Worm (Caenorhabditis elegans) whole organism, young adult: Measurements from ENCODE around the gene cng-1.

Experiments
- B0035.1 ChIP-seq: sonication (generic microtip); optimal IDR thresholded peaks from 2 replicates; lab custom pipeline; 2016; ENCODE audit warnings: missing genetic modification characterization, mild to moderate bottlenecking, missing compliant biosample characterization, missing genotype, missing genetic modification reagents
- F23B12.7 ChIP-seq: sonication (generic microtip); optimal IDR thresholded peaks from 2 replicates; lab custom pipeline; 2017; ENCODE audit warnings: missing genetic modification characterization, mild to moderate bottlenecking, missing compliant biosample characterization, antibody characterized with exemption, moderate library complexity; ENCODE audit not compliant: insufficient read depth
- F33H1.4 ChIP-seq: fragments of 200-800 bp; sonication (Bioruptor generic); IDR thresholded peaks from 2 replicates; pipeline ENCODE4 v1.3.6; 2022; ENCODE audit warnings: missing genetic modification reagents, missing genetic modification characterization, missing compliant biosample characterization
- F52B5.7 ChIP-seq: sonication (generic microtip); optimal IDR thresholded peaks from 2 replicates; lab custom pipeline; 2016; ENCODE audit warnings: mild to moderate bottlenecking, missing genetic modification characterization, missing compliant biosample characterization
- F57A8.1 ChIP-seq: fragments of 200-800 bp; sonication (Bioruptor generic); optimal IDR thresholded peaks from 2 replicates; lab custom pipeline; 2018; ENCODE audit warnings: mild to moderate bottlenecking, missing genetic modification characterization, moderate library complexity, missing compliant biosample characterization
- Y56A3A.18 ChIP-seq: fragments of 200-800 bp; sonication (Bioruptor generic); IDR thresholded peaks from 2 replicates; pipeline ENCODE4 v1.3.6; 2022; ENCODE audit warnings: missing genetic modification reagents, missing genetic modification characterization, missing compliant biosample characterization
- Y79H2A.3 ChIP-seq: fragments of 200-800 bp; sonication (Bioruptor generic); conservative IDR thresholded peaks from 2 replicates; pipeline ENCODE4 v1.3.6; 2022; ENCODE audit warnings: missing genetic modification reagents, missing genetic modification characterization, missing compliant biosample characterization
- akir-1 ChIP-seq: fragments of 200-800 bp; sonication (Bioruptor generic); optimal IDR thresholded peaks from 2 replicates; lab custom pipeline; 2018; ENCODE audit warnings: mild to moderate bottlenecking, missing genetic modification characterization, moderate library complexity, missing compliant biosample characterization
- ama-1 ChIP-seq, 3 experiments: fragments of 150-350 bp in 1 of 3; sonication (generic microtip) in 2 of 3; optimal IDR thresholded peaks; 2 replicates each; lab custom pipeline; 2014 to 2018; ENCODE audit warnings: missing biosample characterization in 2 of 3, missing genetic modification characterization in 2 of 3, missing genetic modification reagents in 2 of 3
- aptf-3 ChIP-seq: fragments of 200-800 bp; sonication (Bioruptor generic); IDR thresholded peaks from 2 replicates; pipeline ENCODE4 v1.3.6; 2022; ENCODE audit warnings: missing genetic modification characterization, missing compliant biosample characterization
- attf-3 ChIP-seq: fragments of 200-800 bp; sonication (Bioruptor generic); conservative IDR thresholded peaks from 2 replicates; pipeline ENCODE4 v1.3.6; 2022; ENCODE audit warnings: missing genetic modification reagents, missing genetic modification characterization, missing compliant biosample characterization
- bed-1 ChIP-seq: fragments of 200-800 bp; sonication (Bioruptor generic); IDR thresholded peaks from 2 replicates; pipeline ENCODE4 v1.3.6; 2022; ENCODE audit warnings: missing genetic modification reagents, missing genetic modification characterization, missing compliant biosample characterization
- cebp-1 ChIP-seq, 2 experiments: fragments of 200-800 bp in 1 of 2; sonication (Bioruptor generic) in 1 of 2; sonication (generic microtip) in 1 of 2; IDR thresholded peaks in 1 of 2; optimal IDR thresholded peaks in 1 of 2; 2 replicates each; pipeline versions ENCODE4 v1.3.6 to Lab custom; 2017 to 2022; ENCODE audit warnings: missing compliant biosample characterization in 2 of 2, missing genetic modification characterization in 2 of 2, mild to moderate bottlenecking in 1 of 2, missing genetic modification reagents in 1 of 2, moderate library complexity in 1 of 2
- ceh-27 ChIP-seq: fragments of 200-800 bp; sonication (Bioruptor generic); optimal IDR thresholded peaks from 2 replicates; lab custom pipeline; 2018; ENCODE audit warnings: mild to moderate bottlenecking, missing genetic modification characterization, moderate library complexity, missing compliant biosample characterization
- ceh-79 ChIP-seq: sonication (generic microtip); optimal IDR thresholded peaks from 2 replicates; lab custom pipeline; 2017; ENCODE audit warnings: mild to moderate bottlenecking, missing genetic modification characterization, missing compliant biosample characterization
- chd-7 ChIP-seq: sonication (generic microtip); optimal IDR thresholded peaks from 2 replicates; lab custom pipeline; 2016; ENCODE audit warnings: mild to moderate bottlenecking, missing genetic modification characterization, moderate library complexity, missing compliant biosample characterization
- dpff-1 ChIP-seq: sonication (generic microtip); optimal IDR thresholded peaks from 2 replicates; lab custom pipeline; 2017; ENCODE audit warnings: mild to moderate bottlenecking, missing genetic modification characterization, missing compliant biosample characterization
- egl-44 ChIP-seq: fragments of 200-800 bp; sonication (Bioruptor generic); IDR thresholded peaks from 2 replicates; pipeline ENCODE4 v1.3.6; 2022; ENCODE audit warnings: missing genetic modification reagents, missing genetic modification characterization, missing compliant biosample characterization
- ets-4 ChIP-seq: fragments of 200-800 bp; sonication (Bioruptor generic); optimal IDR thresholded peaks from 2 replicates; lab custom pipeline; 2018; ENCODE audit warnings: mild to moderate bottlenecking, missing genetic modification characterization, missing compliant biosample characterization
- hlh-12 ChIP-seq: sonication (generic microtip); optimal IDR thresholded peaks from 2 replicates; lab custom pipeline; 2016; ENCODE audit warnings: missing genetic modification characterization, missing compliant biosample characterization
- hmg-1.2 ChIP-seq: fragments of 200-800 bp; sonication (Bioruptor generic); IDR thresholded peaks from 2 replicates; pipeline ENCODE4 v1.3.6; 2022; ENCODE audit warnings: missing genetic modification reagents, missing genetic modification characterization, missing compliant biosample characterization
- hrde-1 ChIP-seq: sonication (generic microtip); optimal IDR thresholded peaks from 2 replicates; lab custom pipeline; 2016; ENCODE audit warnings: missing genetic modification characterization, mild to moderate bottlenecking, missing compliant biosample characterization, moderate library complexity, missing genotype, missing genetic modification reagents, borderline replicate concordance
- lin-54 ChIP-seq: fragments of 200-800 bp; sonication (Bioruptor generic); optimal IDR thresholded peaks from 2 replicates; lab custom pipeline; 2018; ENCODE audit warnings: mild to moderate bottlenecking, missing genetic modification characterization, missing compliant biosample characterization
- lsl-1 ChIP-seq: fragments of 200-800 bp; sonication (Bioruptor generic); optimal IDR thresholded peaks from 2 replicates; lab custom pipeline; 2018; ENCODE audit warnings: mild to moderate bottlenecking, missing genetic modification characterization, moderate library complexity, missing compliant biosample characterization
- lsy-27 ChIP-seq: sonication (generic microtip); optimal IDR thresholded peaks from 2 replicates; lab custom pipeline; 2017; ENCODE audit warnings: missing genetic modification characterization, mild to moderate bottlenecking, missing compliant biosample characterization, antibody characterized with exemption, missing genotype, borderline replicate concordance; ENCODE audit not compliant: insufficient read depth
- madf-10 ChIP-seq: sonication (generic microtip); optimal IDR thresholded peaks from 2 replicates; lab custom pipeline; 2016; ENCODE audit warnings: mild to moderate bottlenecking, missing genetic modification characterization, missing compliant biosample characterization
- madf-3 ChIP-seq: fragments of 200-800 bp; sonication (Bioruptor generic); IDR thresholded peaks from 2 replicates; pipeline ENCODE4 v1.3.6; 2022; ENCODE audit warnings: missing genetic modification reagents, missing genetic modification characterization, missing compliant biosample characterization
- madf-6 ChIP-seq: fragments of 200-800 bp; sonication (Bioruptor generic); IDR thresholded peaks from 2 replicates; pipeline ENCODE4 v1.3.6; 2022; ENCODE audit warnings: missing genetic modification reagents, missing genetic modification characterization, missing compliant biosample characterization
- mel-28 ChIP-seq: sonication (generic microtip); optimal IDR thresholded peaks from 2 replicates; lab custom pipeline; 2016; ENCODE audit warnings: borderline replicate concordance, mild to moderate bottlenecking, missing genetic modification characterization, missing compliant biosample characterization
- mes-4 ChIP-seq: sonication (generic microtip); optimal IDR thresholded peaks from 2 replicates; lab custom pipeline; 2016; ENCODE audit warnings: missing genotype, missing genetic modification characterization, missing compliant biosample characterization
- nhr-120 ChIP-seq: fragments of 200-800 bp; sonication (Bioruptor generic); IDR thresholded peaks from 2 replicates; pipeline ENCODE4 v1.3.6; 2022; ENCODE audit warnings: missing genetic modification characterization, missing compliant biosample characterization
- nhr-179 ChIP-seq: sonication (generic microtip); optimal IDR thresholded peaks from 2 replicates; lab custom pipeline; 2016; ENCODE audit warnings: mild to moderate bottlenecking, missing genetic modification characterization, missing compliant biosample characterization
- nhr-90 ChIP-seq: sonication (generic microtip); optimal IDR thresholded peaks from 2 replicates; lab custom pipeline; 2016; ENCODE audit warnings: missing genotype, mild to moderate bottlenecking, missing genetic modification characterization, missing compliant biosample characterization
- pha-4 ChIP-seq: fragments of 150-350 bp; sonication (generic microtip); optimal IDR thresholded peaks from 2 replicates; lab custom pipeline; 2014; ENCODE audit warnings: missing biosample characterization, missing genetic modification reagents, missing genetic modification characterization
- repo-1 ChIP-seq: sonication (generic microtip); optimal IDR thresholded peaks from 2 replicates; lab custom pipeline; 2017; ENCODE audit warnings: mild to moderate bottlenecking, missing genetic modification characterization, missing compliant biosample characterization
- rpc-1 ChIP-seq, 2 experiments: fragments of 150-350 bp in 1 of 2; sonication (generic microtip) in 1 of 2; optimal IDR thresholded peaks; 2 replicates each; lab custom pipeline; 2014 to 2018; ENCODE audit warnings: missing biosample characterization in 1 of 2, missing genetic modification characterization in 1 of 2, missing genetic modification reagents in 1 of 2, missing genotype in 1 of 2
- sdz-38 ChIP-seq: sonication (generic microtip); optimal IDR thresholded peaks from 2 replicates; lab custom pipeline; 2016; ENCODE audit warnings: missing genotype, missing genetic modification characterization, missing compliant biosample characterization
- snpc-1.1 ChIP-seq: sonication (generic microtip); optimal IDR thresholded peaks from 2 replicates; lab custom pipeline; 2017; ENCODE audit warnings: missing genetic modification characterization, mild to moderate bottlenecking, missing compliant biosample characterization, antibody characterized with exemption, moderate library complexity, missing genotype, missing genetic modification reagents; ENCODE audit not compliant: insufficient read depth
- snpc-3.4 ChIP-seq: sonication (generic microtip); optimal IDR thresholded peaks from 2 replicates; lab custom pipeline; 2017; ENCODE audit warnings: missing genetic modification characterization, mild to moderate bottlenecking, missing compliant biosample characterization, antibody characterized with exemption, moderate library complexity, missing genotype, missing genetic modification reagents
- tbp1 ChIP-seq: fragments of 200-800 bp; sonication (Bioruptor generic); optimal IDR thresholded peaks from 2 replicates; lab custom pipeline; 2018; ENCODE audit warnings: mild to moderate bottlenecking, missing genetic modification characterization, missing compliant biosample characterization
- tlf-1 ChIP-seq: fragments of 200-800 bp; sonication (Bioruptor generic); optimal IDR thresholded peaks from 2 replicates; lab custom pipeline; 2018; ENCODE audit warnings: mild to moderate bottlenecking, missing genetic modification characterization, missing compliant biosample characterization
- unc-62 ChIP-seq: fragments of 150-350 bp; optimal IDR thresholded peaks from 2 replicates; lab custom pipeline; 2014; ENCODE audit warnings: missing biosample characterization, missing genetic modification reagents, missing genetic modification characterization
- ztf-22 ChIP-seq: fragments of 200-800 bp; sonication (Bioruptor generic); optimal IDR thresholded peaks from 2 replicates; lab custom pipeline; 2018; ENCODE audit warnings: mild to moderate bottlenecking, missing genetic modification characterization, moderate library complexity, missing compliant biosample characterization
- ztf-25 ChIP-seq: fragments of 200-800 bp; sonication (Bioruptor generic); IDR thresholded peaks from 2 replicates; pipeline ENCODE4 v1.3.6; 2022; ENCODE audit warnings: missing genetic modification reagents, missing genetic modification characterization, missing compliant biosample characterization
- ztf-26 ChIP-seq: sonication (generic microtip); optimal IDR thresholded peaks from 2 replicates; lab custom pipeline; 2017; ENCODE audit warnings: missing genetic modification characterization, missing compliant biosample characterization
- ztf-3 ChIP-seq: fragments of 200-800 bp; sonication (Bioruptor generic); optimal IDR thresholded peaks from 2 replicates; lab custom pipeline; 2018; ENCODE audit warnings: mild to moderate bottlenecking, missing genetic modification characterization, missing compliant biosample characterization
- ztf-6 ChIP-seq: fragments of 200-800 bp; sonication (Bioruptor generic); IDR thresholded peaks from 2 replicates; pipeline ENCODE4 v1.3.6; 2022; ENCODE audit warnings: missing genetic modification reagents, missing genetic modification characterization, missing compliant biosample characterization

cng-1 gene

ce11 chrV:14999485-15000023 is 31.7 kb downstream of the cng-1 start, which contains the start of gene T01C3.11 (continued):
- TF ChIP-seq snpc-1.1 (tag; lab: Kevin White, UChicago) (peak; percentile 35), hmg-1.2 (no peak), B0035.1 (tag; lab: Kevin White, UChicago) (no peak), F57A8.1 (GFP tag; lab: Kevin White, UChicago) (no peak), ztf-26 (tag; lab: Kevin White, UChicago) (no peak), madf-6 (GFP tag; lab: Robert Waterston, UW) (peak; percentile 57), unc-62 (GFP tag; lab: Kevin White, UChicago) (no peak), nhr-120 (GFP tag; lab: Robert Waterston, UW) (no peak), akir-1 (GFP tag; lab: Kevin White, UChicago) (no peak), Y56A3A.18 (no peak), attf-3 (GFP tag; lab: Robert Waterston, UW) (no peak), Y79H2A.3 (GFP tag; lab: Robert Waterston, UW) (no peak), ceh-79 (tag; lab: Kevin White, UChicago) (no peak), mel-28 (no peak), chd-7 (tag; lab: Kevin White, UChicago) (no peak), nhr-90 (no peak), tlf-1 (no peak), F33H1.4 (GFP tag; lab: Robert Waterston, UW) (no peak), madf-3 (peak; percentile 82; the same call in 1 of the 2 replicates), ztf-22 (GFP tag; lab: Kevin White, UChicago) (no peak), lsy-27 (tag; lab: Kevin White, UChicago) (no peak), lin-54 (peak; percentile 25), ama-1 (optimal IDR thresholded peaks at IDR 0.05; lab: Kevin White, UChicago) (no peak), ama-1 (GFP tag; optimal IDR thresholded peaks at IDR 0.05; lab: Kevin White, UChicago) (no peak), madf-10 (tag; lab: Kevin White, UChicago) (no peak), F23B12.7 (tag; lab: Kevin White, UChicago) (no peak), aptf-3 (GFP tag; lab: Robert Waterston, UW) (no peak), bed-1 (GFP tag; lab: Robert Waterston, UW) (no peak), tbp1 (peak; percentile 32), repo-1 (tag; lab: Kevin White, UChicago) (no peak), cebp-1 (GFP tag; IDR thresholded peaks at IDR 0.05; lab: Robert Waterston, UW) (no peak), cebp-1 (tag; optimal IDR thresholded peaks at IDR 0.05; lab: Kevin White, UChicago) (no peak), lsl-1 (GFP tag; lab: Kevin White, UChicago) (no peak), egl-44 (GFP tag; lab: Robert Waterston, UW) (no peak), snpc-3.4 (tag; lab: Kevin White, UChicago) (peak; percentile 50), ztf-3 (GFP tag; lab: Kevin White, UChicago) (no peak), dpff-1 (tag; lab: Kevin White, UChicago) (no peak), rpc-1 (optimal IDR thresholded peaks at IDR 0.05; lab: Kevin White, UChicago) (no peak), rpc-1 (tag; optimal IDR thresholded peaks at IDR 0.05; lab: Kevin White, UChicago) (no peak), mes-4 (tag; lab: Kevin White, UChicago) (peak; percentile 16), ets-4 (GFP tag; lab: Kevin White, UChicago) (no peak), hrde-1 (peak; percentile 84), ztf-25 (GFP tag; lab: Robert Waterston, UW) (no peak), hlh-12 (tag; lab: Kevin White, UChicago) (no peak), ztf-6 (GFP tag; lab: Robert Waterston, UW) (no peak), ceh-27 (GFP tag; lab: Kevin White, UChicago) (no peak), nhr-179 (tag; lab: Kevin White, UChicago) (no peak), F52B5.7 (tag; lab: Kevin White, UChicago) (no peak), sdz-38 (tag; lab: Kevin White, UChicago) (no peak), pha-4 (tag; lab: Kevin White, UChicago) (no peak)
